Fruit fly (Drosophila melanogaster) whole organism, embryonic: Measurements from ENCODE around the gene E2f1.

Source experiments
- Adf1 ChIP-seq: fragments of 200-800 bp; sonication (Bioruptor generic); IDR thresholded peaks from 2 replicates; pipeline ENCODE4 v1.3.6; 2022; ENCODE audit warnings: missing biosample characterization, missing genetic modification characterization
- Aef1 ChIP-seq: fragments of 200-800 bp; sonication (Bioruptor generic); IDR thresholded peaks from 3 replicates; pipeline ENCODE4 v1.3.6; 2022; ENCODE audit warnings: missing biosample characterization, missing genetic modification characterization
- Atf3 ChIP-seq: fragments of 200-800 bp; sonication (Bioruptor generic); optimal IDR thresholded peaks from 3 replicates; lab custom pipeline; 2016; ENCODE audit warnings: missing biosample characterization, missing genetic modification characterization
- B-H1 ChIP-seq: fragments of 200-800 bp; sonication (Bioruptor generic); IDR thresholded peaks from 3 replicates; pipeline ENCODE4 v1.3.6; 2022; ENCODE audit warnings: missing biosample characterization, missing genetic modification characterization
- BtbVII ChIP-seq: fragments of 200-800 bp; sonication (Bioruptor generic); optimal IDR thresholded peaks from 3 replicates; lab custom pipeline; 2017; ENCODE audit warnings: missing biosample characterization, mild to moderate bottlenecking, missing genetic modification characterization
- CG10321 ChIP-seq: fragments of 200-800 bp; sonication (Bioruptor generic); IDR thresholded peaks from 2 replicates; pipeline ENCODE4 v1.3.6; 2022; ENCODE audit warnings: missing biosample characterization, missing genetic modification characterization
- CG11504 ChIP-seq: fragments of 200-800 bp; sonication (Bioruptor generic); optimal IDR thresholded peaks from 3 replicates; lab custom pipeline; 2019; ENCODE audit warnings: missing biosample characterization, mild to moderate bottlenecking, missing genetic modification characterization, moderate library complexity
- CG12659 ChIP-seq: fragments of 200-800 bp; sonication (Bioruptor generic); optimal IDR thresholded peaks from 3 replicates; lab custom pipeline; 2017; ENCODE audit warnings: mild to moderate bottlenecking, missing biosample characterization, missing genetic modification reagents, missing genetic modification characterization
- CG13775 ChIP-seq: fragments of 200-800 bp; sonication (Bioruptor generic); optimal IDR thresholded peaks from 3 replicates; lab custom pipeline; 2017; ENCODE audit warnings: missing biosample characterization, mild to moderate bottlenecking, missing genetic modification characterization
- CG14965 ChIP-seq: fragments of 200-800 bp; sonication (Bioruptor generic); optimal IDR thresholded peaks from 2 replicates; lab custom pipeline; 2016; ENCODE audit warnings: missing biosample characterization, missing genetic modification characterization, borderline replicate concordance
- CG15073 ChIP-seq: fragments of 200-800 bp; sonication (Bioruptor generic); optimal IDR thresholded peaks from 2 replicates; lab custom pipeline; 2016; ENCODE audit warnings: missing biosample characterization, missing genetic modification characterization
- CG1603 ChIP-seq: fragments of 200-800 bp; sonication (Bioruptor generic); optimal IDR thresholded peaks from 2 replicates; lab custom pipeline; 2019; ENCODE audit warnings: missing biosample characterization, mild to moderate bottlenecking, missing genetic modification characterization, moderate library complexity
- CG17612 ChIP-seq: fragments of 200-800 bp; sonication (Bioruptor generic); IDR thresholded peaks from 2 replicates; pipeline ENCODE4 v1.3.6; 2022; ENCODE audit warnings: missing biosample characterization, missing genetic modification characterization
- CG1832 ChIP-seq: fragments of 200-800 bp; sonication (Bioruptor generic); optimal IDR thresholded peaks from 2 replicates; lab custom pipeline; 2017; ENCODE audit warnings: missing biosample characterization, mild to moderate bottlenecking, missing genetic modification characterization, inconsistent platforms
- CG18599 ChIP-seq: fragments of 200-800 bp; sonication (Bioruptor generic); optimal IDR thresholded peaks from 3 replicates; lab custom pipeline; 2017; ENCODE audit warnings: missing biosample characterization, missing genetic modification characterization, mild to moderate bottlenecking, moderate library complexity, missing genetic modification reagents
- CG2129 ChIP-seq: fragments of 200-800 bp; sonication (Bioruptor generic); IDR thresholded peaks from 2 replicates; pipeline ENCODE4 v1.3.6; 2022; ENCODE audit warnings: missing biosample characterization, missing genetic modification characterization; ENCODE audit not compliant: partially characterized antibody
- CG2678 ChIP-seq: fragments of 200-800 bp; sonication (Bioruptor generic); optimal IDR thresholded peaks from 3 replicates; lab custom pipeline; 2019; ENCODE audit warnings: missing biosample characterization, mild to moderate bottlenecking, missing genetic modification characterization, moderate library complexity
- CG30020 ChIP-seq: fragments of 200-800 bp; optimal IDR thresholded peaks from 2 replicates; lab custom pipeline; 2019; ENCODE audit warnings: missing biosample characterization, mild to moderate bottlenecking, missing genetic modification characterization, moderate library complexity
- CG34376 ChIP-seq: fragments of 200-800 bp; sonication (Bioruptor generic); optimal IDR thresholded peaks from 2 replicates; lab custom pipeline; 2018; ENCODE audit warnings: missing biosample characterization, mild to moderate bottlenecking, missing genetic modification characterization
- CG4328 ChIP-seq: fragments of 200-800 bp; sonication (Bioruptor generic); optimal IDR thresholded peaks from 3 replicates; lab custom pipeline; 2017; ENCODE audit warnings: missing biosample characterization, missing genetic modification reagents, missing genetic modification characterization
- CG4360 ChIP-seq: fragments of 200-800 bp; sonication (Bioruptor generic); IDR thresholded peaks from 2 replicates; pipeline ENCODE4 v1.3.6; 2022; ENCODE audit warnings: missing biosample characterization, missing genetic modification characterization
- CG5245 ChIP-seq: fragments of 200-800 bp; sonication (Bioruptor generic); optimal IDR thresholded peaks from 3 replicates; lab custom pipeline; 2016; ENCODE audit warnings: missing biosample characterization, missing genetic modification characterization
- CG6689 ChIP-seq: fragments of 200-800 bp; sonication (Bioruptor generic); IDR thresholded peaks from 2 replicates; pipeline ENCODE4 v1.3.6; 2022; ENCODE audit warnings: missing biosample characterization, missing genetic modification characterization
- CG7987 ChIP-seq: fragments of 200-800 bp; sonication (Bioruptor generic); optimal IDR thresholded peaks from 2 replicates; lab custom pipeline; 2018; ENCODE audit warnings: missing biosample characterization, mild to moderate bottlenecking, missing genetic modification characterization, moderate library complexity
- CG9727 ChIP-seq: fragments of 200-800 bp; sonication (Bioruptor generic); optimal IDR thresholded peaks from 3 replicates; lab custom pipeline; 2017; ENCODE audit warnings: missing biosample characterization, mild to moderate bottlenecking, missing genetic modification characterization
- Chrac-16 ChIP-seq: fragments of 200-800 bp; sonication (Bioruptor generic); optimal IDR thresholded peaks from 3 replicates; lab custom pipeline; 2016; ENCODE audit warnings: missing biosample characterization, missing genetic modification characterization
- Dek ChIP-seq: fragments of 200-800 bp; sonication (Bioruptor generic); optimal IDR thresholded peaks from 3 replicates; lab custom pipeline; 2019; ENCODE audit warnings: missing biosample characterization, mild to moderate bottlenecking, missing genetic modification characterization, moderate library complexity
- HLH3B ChIP-seq: fragments of 200-800 bp; sonication (Bioruptor generic); IDR thresholded peaks from 2 replicates; pipeline ENCODE4 v1.3.6; 2022; ENCODE audit warnings: missing biosample characterization, missing genetic modification characterization
- Hey ChIP-seq: fragments of 200-800 bp; sonication (Bioruptor generic); optimal IDR thresholded peaks from 3 replicates; lab custom pipeline; 2018; ENCODE audit warnings: missing biosample characterization, mild to moderate bottlenecking, missing genetic modification characterization
- Lpt ChIP-seq: fragments of >200 bp; optimal IDR thresholded peaks from 2 replicates; lab custom pipeline; 2018; ENCODE audit warnings: missing biosample characterization, missing genetic modification characterization
- MTF-1 ChIP-seq: fragments of 200-800 bp; sonication (Bioruptor generic); optimal IDR thresholded peaks from 2 replicates; lab custom pipeline; 2018; ENCODE audit warnings: missing biosample characterization, mild to moderate bottlenecking, missing genetic modification characterization, borderline replicate concordance
- NFAT ChIP-seq: fragments of 200-800 bp; sonication (Bioruptor generic); IDR thresholded peaks from 2 replicates; pipeline ENCODE4 v1.3.6; 2022; ENCODE audit warnings: missing biosample characterization, missing genetic modification characterization
- Nf-YA ChIP-seq: fragments of 200-800 bp; sonication (Bioruptor generic); IDR thresholded peaks from 2 replicates; pipeline ENCODE4 v1.3.6; 2022; ENCODE audit warnings: missing biosample characterization, missing genetic modification characterization
- Sox102F ChIP-seq: fragments of 200-800 bp; sonication (Bioruptor generic); optimal IDR thresholded peaks from 2 replicates; lab custom pipeline; 2018; ENCODE audit warnings: missing biosample characterization, mild to moderate bottlenecking, missing genetic modification characterization, moderate library complexity
- Vsx1 ChIP-seq: fragments of 200-800 bp; sonication (Bioruptor generic); optimal IDR thresholded peaks from 2 replicates; lab custom pipeline; 2017; ENCODE audit warnings: missing biosample characterization, mild to moderate bottlenecking, missing genetic modification characterization, missing genetic modification reagents
- aop ChIP-seq: fragments of 200-800 bp; sonication (Bioruptor generic); IDR thresholded peaks from 2 replicates; pipeline ENCODE4 v1.3.6; 2022; ENCODE audit warnings: missing biosample characterization, missing genetic modification characterization
- btn ChIP-seq: fragments of 200-800 bp; sonication (Bioruptor generic); optimal IDR thresholded peaks from 2 replicates; lab custom pipeline; 2016; ENCODE audit warnings: missing biosample characterization, missing genetic modification characterization
- cas ChIP-seq: fragments of 200-800 bp; sonication (Bioruptor generic); IDR thresholded peaks from 2 replicates; pipeline ENCODE4 v1.3.6; 2022; ENCODE audit warnings: missing biosample characterization, missing genetic modification characterization
- chinmo ChIP-seq: fragments of 200-800 bp; sonication (Bioruptor generic); IDR thresholded peaks from 4 replicates; pipeline ENCODE4 v1.3.6; 2022; ENCODE audit warnings: missing biosample characterization, missing genetic modification characterization; ENCODE audit not compliant: partially characterized antibody
- cwo ChIP-seq: fragments of 200-800 bp; sonication (Bioruptor generic); optimal IDR thresholded peaks from 3 replicates; lab custom pipeline; 2017; ENCODE audit warnings: missing biosample characterization, missing genetic modification characterization, mild to moderate bottlenecking, moderate library complexity, missing genetic modification reagents
- danr ChIP-seq: fragments of 200-800 bp; sonication (Bioruptor generic); IDR thresholded peaks from 2 replicates; pipeline ENCODE4 v1.3.6; 2022; ENCODE audit warnings: missing biosample characterization, missing genetic modification characterization
- fru ChIP-seq: fragments of >200 bp; optimal IDR thresholded peaks from 2 replicates; lab custom pipeline; 2017
- hb ChIP-seq: fragments of 200-800 bp; sonication (Bioruptor generic); IDR thresholded peaks from 3 replicates; pipeline ENCODE4 v1.3.6; 2022; ENCODE audit warnings: missing biosample characterization, missing genetic modification characterization; ENCODE audit not compliant: partially characterized antibody
- jumu ChIP-seq: fragments of 200-800 bp; sonication (Bioruptor generic); optimal IDR thresholded peaks from 3 replicates; lab custom pipeline; 2016; ENCODE audit warnings: missing biosample characterization, missing genetic modification characterization
- odd ChIP-seq: fragments of 200-800 bp; sonication (Bioruptor generic); optimal IDR thresholded peaks from 2 replicates; lab custom pipeline; 2017; ENCODE audit warnings: missing biosample characterization, mild to moderate bottlenecking, missing genetic modification characterization
- rib ChIP-seq: fragments of 200-800 bp; sonication (Bioruptor generic); IDR thresholded peaks from 2 replicates; pipeline ENCODE4 v1.3.6; 2022; ENCODE audit warnings: missing biosample characterization, missing genetic modification characterization
- run ChIP-seq: fragments of 200-800 bp; sonication (Bioruptor generic); optimal IDR thresholded peaks from 3 replicates; lab custom pipeline; 2018; ENCODE audit warnings: missing biosample characterization, mild to moderate bottlenecking, missing genetic modification characterization
- scrt ChIP-seq: fragments of 200-800 bp; sonication (Bioruptor generic); optimal IDR thresholded peaks from 2 replicates; lab custom pipeline; 2018; ENCODE audit warnings: missing biosample characterization, mild to moderate bottlenecking, missing genetic modification characterization, moderate library complexity
- slbo ChIP-seq: fragments of 200-800 bp; sonication (Bioruptor generic); IDR thresholded peaks from 2 replicates; pipeline ENCODE4 v1.3.6; 2022; ENCODE audit warnings: missing biosample characterization, missing genetic modification characterization
- vfl ChIP-seq: fragments of 200-800 bp; sonication (Bioruptor generic); optimal IDR thresholded peaks from 2 replicates; lab custom pipeline; 2016; ENCODE audit warnings: missing biosample characterization, missing genetic modification characterization

E2f1 gene

DNA sequence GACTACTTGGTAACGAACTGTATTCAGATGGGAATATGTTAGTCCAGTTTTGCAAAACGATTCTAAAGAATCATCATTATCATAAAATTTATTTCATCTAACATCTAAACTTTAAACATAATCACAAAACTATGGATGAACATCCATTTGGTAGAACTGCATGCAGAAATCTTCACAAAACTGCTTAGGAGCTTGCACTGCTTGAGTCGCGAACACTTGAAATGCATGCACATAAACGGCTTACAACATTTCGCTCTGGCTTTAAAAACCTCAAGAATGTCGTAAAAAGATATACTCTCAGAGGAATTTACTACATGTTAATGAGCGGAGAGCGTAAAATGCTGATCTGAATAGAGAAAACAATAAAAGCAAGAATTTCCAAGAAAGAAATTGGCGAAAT lies 77.6 kb downstream of the E2f1 start (continued):
- no peak for TF ChIP-seq Nf-YA (GFP tag; lab: Robert Waterston, UW)
- TF ChIP-seq CG11504 (tag; lab: Kevin White, UChicago) = peak; percentile 64
- no peak for TF ChIP-seq aop (GFP tag; lab: Robert Waterston, UW)
- no peak for TF ChIP-seq CG30020 (tag; lab: Kevin White, UChicago)
- no peak for TF ChIP-seq CG4360 (GFP tag; lab: Robert Waterston, UW)
- TF ChIP-seq Sox102F (GFP tag; lab: Kevin White, UChicago) = no peak

- TF ChIP-seq danr (GFP tag; lab: Robert Waterston, UW) (no peak), CG7987 (GFP tag; lab: Kevin White, UChicago) (peak; percentile 3), NFAT (GFP tag; lab: Robert Waterston, UW) (peak; percentile 16; the same call in 1 of the 2 replicates), CG13775 (GFP tag; lab: Kevin White, UChicago) (no peak), CG12659 (no peak), jumu (GFP tag; lab: Kevin White, UChicago) (no peak), CG2678 (peak; percentile 5), fru (lab: Kevin White, UChicago) (no peak), CG2129 (no peak), Aef1 (GFP tag; lab: Robert Waterston, UW) (no peak), chinmo (GFP tag; lab: Robert Waterston, UW) (peak; percentile 62; the same call in 2 of the 4 replicates), CG10321 (no peak), slbo (GFP tag; lab: Robert Waterston, UW) (no peak), odd (GFP tag; lab: Kevin White, UChicago) (no peak), CG34376 (peak; percentile 24), run (tag; lab: Kevin White, UChicago) (no peak), BtbVII (GFP tag; lab: Kevin White, UChicago) (no peak), CG6689 (no peak), CG5245 (GFP tag; lab: Kevin White, UChicago) (no peak), CG1603 (tag; lab: Kevin White, UChicago) (no peak), B-H1 (GFP tag; lab: Robert Waterston, UW) (no peak), cas (GFP tag; lab: Robert Waterston, UW) (no peak), Adf1 (GFP tag; lab: Robert Waterston, UW) (peak; percentile 24; the same call in 1 of the 2 replicates), CG30020 (tag; lab: Kevin White, UChicago) (no peak), Dek (no peak), hb (GFP tag; lab: Robert Waterston, UW) (no peak), CG14965 (GFP tag; lab: Kevin White, UChicago) (no peak), Lpt (GFP tag; lab: Kevin White, UChicago) (no peak), CG17612 (GFP tag; lab: Robert Waterston, UW) (no peak), scrt (GFP tag; lab: Kevin White, UChicago) (no peak), rib (0 out of 2 replicates have a peak, but pooled peaks have one; percentile 21), Hey (peak; percentile 83), CG9727 (GFP tag; lab: Kevin White, UChicago) (no peak), CG4328 (no peak), vfl (no peak), HLH3B (GFP tag; lab: Robert Waterston, UW) (no peak), CG15073 (GFP tag; lab: Kevin White, UChicago) (no peak), Vsx1 (no peak), cwo (GFP tag; lab: Kevin White, UChicago) (peak; percentile 36), Atf3 (GFP tag; lab: Kevin White, UChicago) (no peak), btn (GFP tag; lab: Kevin White, UChicago) (no peak), CG1832 (GFP tag; lab: Kevin White, UChicago) (no peak), CG18599 (no peak), MTF-1 (GFP tag; lab: Kevin White, UChicago) (no peak), Chrac-16 (GFP tag; lab: Kevin White, UChicago) (no peak)
Measured at dm6 chr3R:21582637-21583036, 78.0 kb downstream of the E2f1 start.
